Fruit fly (Drosophila melanogaster): ENCODE data around the gene CG11035.
"Not testable (repeated sequence)": the region's sequence is repeated elsewhere in the genome, so short reads cannot be mapped to it uniquely, and the experiment has no call there.

CG11035 gene

dm6 chr3R:8032923-8033478 is at the start of gene CG11035, which contains the start of gene unc-45:
TSS of gene CG11035 (minus strand) at chr3R:8033009.
TSS of gene unc-45 (plus strand) at chr3R:8033301.
- TF ChIP-seq EcR (GFP tag; optimal IDR thresholded peaks at IDR 0.05) (no peak), CG8478 (optimal IDR thresholded peaks at IDR 0.05) (no peak), usp (GFP tag; optimal IDR thresholded peaks at IDR 0.05) (no peak), Dll (optimal IDR thresholded peaks at IDR 0.05) (no peak), psq (optimal IDR thresholded peaks at IDR 0.05) (no peak)

DNA sequence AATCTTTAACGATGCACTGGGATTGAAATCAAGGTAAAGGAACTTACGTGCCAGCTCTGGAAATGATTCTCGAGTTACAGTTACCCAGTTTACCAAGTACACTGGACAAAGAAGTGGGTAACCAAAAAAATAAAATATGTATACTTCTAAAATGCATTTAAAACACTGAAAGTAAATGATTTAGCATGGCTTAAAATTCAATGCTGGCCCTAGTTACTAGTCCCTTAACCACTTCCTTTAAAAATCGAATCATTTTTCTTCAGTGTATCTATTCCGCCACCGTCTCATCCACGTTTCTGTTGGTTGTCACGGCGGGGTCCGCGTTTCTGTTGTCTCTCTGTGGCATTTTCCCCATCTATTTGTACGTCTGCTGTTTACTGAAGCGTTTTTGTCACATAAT is 39.8 kb upstream of the CG11035 start:
- no peak for TF ChIP-seq Dll (optimal IDR thresholded peaks at IDR 0.05)
- TF ChIP-seq usp (GFP tag; optimal IDR thresholded peaks at IDR 0.05): no peak

DNA sequence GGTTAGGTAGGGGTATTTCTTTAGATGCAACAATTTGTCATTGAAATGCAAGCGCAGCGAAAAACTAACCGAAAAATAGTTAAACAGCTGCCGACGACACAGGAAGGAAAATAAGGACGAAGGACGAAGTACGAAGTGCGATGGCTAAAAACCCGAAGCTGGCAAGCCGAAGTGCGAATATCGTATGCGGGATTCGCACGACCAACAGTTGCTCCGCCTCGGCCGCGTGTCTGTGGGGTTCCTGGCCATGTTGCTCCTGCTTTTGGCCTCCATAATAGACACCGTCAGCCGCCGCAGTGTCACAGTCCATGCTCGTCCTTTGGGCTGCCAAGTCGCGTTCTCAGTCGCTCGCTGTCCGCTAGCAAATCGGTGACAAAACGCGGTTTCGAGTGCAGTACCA is 26.2 kb upstream of the CG11035 start, which contains the start of gene mAChR-B:
Gene mAChR-B (plus strand): TSS at position 301 of the 400 bp plus-strand sequence.
- no peak for TF ChIP-seq CG8478 (optimal IDR thresholded peaks at IDR 0.05)
- TF ChIP-seq EcR (GFP tag; optimal IDR thresholded peaks at IDR 0.05): no peak
- TF ChIP-seq usp (GFP tag; optimal IDR thresholded peaks at IDR 0.05): no peak
- no peak for TF ChIP-seq psq (optimal IDR thresholded peaks at IDR 0.05)
- TF ChIP-seq pan (optimal IDR thresholded peaks at IDR 0.05): no peak
- no peak for TF ChIP-seq Dll (optimal IDR thresholded peaks at IDR 0.05)

- not testable (repeated sequence) for TF ChIP-seq pan (optimal IDR thresholded peaks at IDR 0.05); usp (GFP tag; optimal IDR thresholded peaks at IDR 0.05); CG8478 (optimal IDR thresholded peaks at IDR 0.05)
Observed at dm6 chr3R:8049373-8049772, 16.6 kb upstream of the CG11035 start, which contains the start of gene CG43061. TSS of gene CG43061 (plus strand) at chr3R:8049673.

- TF ChIP-seq EcR (GFP tag; optimal IDR thresholded peaks at IDR 0.05); psq (optimal IDR thresholded peaks at IDR 0.05); CG8478 (optimal IDR thresholded peaks at IDR 0.05): not testable (repeated sequence)
Observed at dm6 chr3R:8048867-8049266, 16.1 kb upstream of the CG11035 start, which contains the start of gene CG43618. TSS of gene CG43618 (plus strand) at chr3R:8049167.

- TF ChIP-seq EcR (GFP tag; optimal IDR thresholded peaks at IDR 0.05) (no peak), pan (optimal IDR thresholded peaks at IDR 0.05) (no peak), Dll (optimal IDR thresholded peaks at IDR 0.05) (no peak), psq (optimal IDR thresholded peaks at IDR 0.05) (no peak), usp (GFP tag; optimal IDR thresholded peaks at IDR 0.05) (no peak), CG8478 (optimal IDR thresholded peaks at IDR 0.05) (no peak)
Observed at dm6 chr3R:8040843-8041242, 8.0 kb upstream of the CG11035 start, which contains the start of gene CG43060. TSS of gene CG43060 (plus strand) at chr3R:8041224.

DNA sequence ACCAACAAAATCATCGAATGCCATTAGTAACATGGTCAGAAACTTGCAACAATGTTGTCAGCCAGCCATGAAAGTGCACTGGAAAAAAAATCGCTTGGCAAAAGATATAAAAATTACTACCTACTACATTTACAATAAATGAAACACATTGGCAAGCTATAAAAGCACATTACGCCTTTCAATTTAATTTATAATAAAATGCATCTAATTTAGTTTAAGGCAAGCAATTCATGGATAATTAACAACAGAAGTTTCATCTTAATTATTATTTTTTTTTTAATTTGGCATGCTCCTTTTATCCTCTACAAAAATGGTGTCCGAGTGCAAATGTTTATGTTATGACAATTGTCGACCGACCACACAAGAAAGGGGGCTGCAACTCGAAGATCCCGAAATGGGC is 6.1 kb upstream of the CG11035 start:
- TF ChIP-seq psq (optimal IDR thresholded peaks at IDR 0.05) (no peak), Dll (optimal IDR thresholded peaks at IDR 0.05) (no peak), pan (optimal IDR thresholded peaks at IDR 0.05) (no peak), usp (GFP tag; optimal IDR thresholded peaks at IDR 0.05) (no peak)

DNA sequence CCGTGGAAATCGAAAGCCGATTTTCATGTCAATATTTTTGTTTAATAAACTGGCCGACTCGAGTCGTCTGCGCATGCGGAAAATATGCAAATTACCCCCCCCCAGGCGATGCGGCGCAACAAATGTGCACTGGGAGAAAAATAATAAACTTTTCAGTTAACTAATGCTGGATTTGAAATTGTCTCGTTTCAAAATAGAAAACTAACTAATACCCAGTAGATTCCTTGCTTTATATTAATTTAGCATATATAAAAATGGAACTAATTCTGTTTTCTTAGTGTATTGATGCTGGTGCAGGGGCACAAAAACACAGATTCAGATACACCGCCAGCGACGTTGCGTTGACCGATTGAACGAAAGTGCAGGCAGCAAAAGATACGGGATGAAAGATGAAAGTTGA is 5.1 kb upstream of the CG11035 start:
- TF ChIP-seq psq (optimal IDR thresholded peaks at IDR 0.05) (no peak), Dll (optimal IDR thresholded peaks at IDR 0.05) (no peak), EcR (GFP tag; optimal IDR thresholded peaks at IDR 0.05) (no peak), usp (GFP tag; optimal IDR thresholded peaks at IDR 0.05) (no peak), pan (optimal IDR thresholded peaks at IDR 0.05) (no peak), CG8478 (optimal IDR thresholded peaks at IDR 0.05) (no peak)

DNA sequence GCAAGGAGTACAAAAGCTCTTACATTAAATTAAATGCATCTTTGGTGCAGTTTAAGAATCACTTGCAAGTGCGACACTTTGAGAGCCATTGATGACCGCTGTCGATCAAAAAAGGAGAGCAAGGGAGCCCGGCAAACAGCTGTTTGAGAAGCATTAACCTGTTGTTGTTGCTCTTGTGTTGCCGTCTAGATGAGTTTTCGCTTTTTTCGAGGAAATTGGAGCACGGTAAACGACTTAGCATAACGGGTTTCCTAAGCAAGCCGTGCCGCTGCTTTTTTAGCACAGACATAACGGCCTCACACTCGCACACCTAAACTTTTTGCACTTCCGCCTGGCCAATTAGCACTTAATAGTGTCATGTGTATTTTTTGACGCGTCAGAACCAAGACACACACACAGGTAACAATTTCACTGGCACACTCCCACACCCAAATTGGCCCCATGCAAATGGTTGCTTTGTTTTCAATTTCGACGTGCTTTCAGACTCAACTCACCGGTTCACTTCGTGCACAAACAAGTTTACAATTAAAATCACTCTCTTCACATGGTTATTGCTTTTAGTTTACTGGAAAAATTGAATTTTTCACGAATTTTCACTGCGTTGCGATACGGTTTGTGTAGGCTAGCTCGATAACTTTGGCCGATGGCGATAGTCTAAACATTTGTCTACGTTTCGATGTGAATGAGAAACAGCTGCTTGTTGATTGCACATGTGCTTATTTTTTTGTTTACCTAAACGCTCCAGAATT is 2.5 kb downstream of the CG11035 start, which contains the start of the genes CG10903 and CG2747:
Gene CG10903 (plus strand): TSS at position 261 of the 749 bp plus-strand sequence.
Gene CG2747 (minus strand): TSS at position 640 of the 749 bp plus-strand sequence.
- TF ChIP-seq Dll (optimal IDR thresholded peaks at IDR 0.05): no peak

- no peak for TF ChIP-seq Dll (optimal IDR thresholded peaks at IDR 0.05)
- TF ChIP-seq CG8478 (optimal IDR thresholded peaks at IDR 0.05): no peak
- TF ChIP-seq pan (optimal IDR thresholded peaks at IDR 0.05): no peak
- no peak for TF ChIP-seq psq (optimal IDR thresholded peaks at IDR 0.05)
Observed at dm6 chr3R:8029496-8030013, 3.3 kb downstream of the CG11035 start, which contains the start of gene ImpE3. TSS of gene ImpE3 (minus strand) at chr3R:8029546.

DNA sequence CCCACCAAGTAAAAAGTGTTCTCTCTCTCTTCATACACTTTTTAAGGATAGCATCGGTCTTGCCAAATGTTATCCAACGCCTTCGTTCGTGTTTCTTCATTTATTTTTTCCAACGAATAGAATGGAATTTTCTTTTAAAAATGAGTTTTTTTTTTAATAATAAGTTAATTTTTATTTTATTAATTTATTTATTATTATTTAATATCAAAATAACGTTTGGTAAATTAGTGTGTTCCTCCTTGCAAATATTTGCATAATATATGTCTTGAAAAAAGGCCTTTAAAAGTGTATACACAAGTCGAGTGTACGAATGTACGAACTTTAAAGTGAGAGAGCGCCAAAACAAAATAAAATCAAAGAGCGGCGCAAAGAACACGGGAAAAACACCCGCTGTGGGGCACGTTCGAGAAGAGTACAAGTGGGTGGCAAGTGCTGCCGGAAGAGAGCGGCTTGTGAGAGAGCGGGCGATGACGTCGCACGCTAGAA is 5.6 kb downstream of the CG11035 start:
- TF ChIP-seq pan (optimal IDR thresholded peaks at IDR 0.05): no peak
- TF ChIP-seq usp (GFP tag; optimal IDR thresholded peaks at IDR 0.05): no peak
- TF ChIP-seq psq (optimal IDR thresholded peaks at IDR 0.05): no peak
- no peak for TF ChIP-seq EcR (GFP tag; optimal IDR thresholded peaks at IDR 0.05)
- peak; percentile 63 for TF ChIP-seq Dll (optimal IDR thresholded peaks at IDR 0.05)
- TF ChIP-seq CG8478 (optimal IDR thresholded peaks at IDR 0.05): no peak

dm6 chr3R:8026515-8026914 is 6.3 kb downstream of the CG11035 start:
- no peak for TF ChIP-seq CG8478 (optimal IDR thresholded peaks at IDR 0.05)
- no peak for TF ChIP-seq psq (optimal IDR thresholded peaks at IDR 0.05)
- no peak for TF ChIP-seq Dll (optimal IDR thresholded peaks at IDR 0.05)
- TF ChIP-seq usp (GFP tag; optimal IDR thresholded peaks at IDR 0.05): no peak
- TF ChIP-seq pan (optimal IDR thresholded peaks at IDR 0.05): no peak
- no peak for TF ChIP-seq EcR (GFP tag; optimal IDR thresholded peaks at IDR 0.05)
